Worm (Caenorhabditis elegans) whole organism, L3 larva: Measurements from ENCODE around the gene F13D11.4.

ENCODE experiments used
- R02D3.7 ChIP-seq: fragments of 150-350 bp; optimal IDR thresholded peaks from 2 replicates; lab custom pipeline; 2014; ENCODE audit warnings: missing biosample characterization, missing genetic modification characterization
- ama-1 ChIP-seq: fragments of 150-350 bp; optimal IDR thresholded peaks from 2 replicates; lab custom pipeline; 2018
- ceh-16 ChIP-seq: sonication (generic microtip); optimal IDR thresholded peaks from 2 replicates; lab custom pipeline; 2017; ENCODE audit warnings: missing biosample characterization, missing genetic modification characterization
- ceh-28 ChIP-seq: fragments of 150-350 bp; optimal IDR thresholded peaks from 2 replicates; lab custom pipeline; 2014; ENCODE audit warnings: missing biosample characterization, missing genetic modification reagents, missing genetic modification characterization
- daf-12 ChIP-seq: fragments of 150-350 bp; optimal IDR thresholded peaks from 2 replicates; lab custom pipeline; 2014; ENCODE audit warnings: missing biosample characterization, missing genetic modification reagents, missing genetic modification characterization
- egl-27 ChIP-seq: sonication (generic microtip); optimal IDR thresholded peaks from 4 replicates; lab custom pipeline; 2017; ENCODE audit warnings: missing biosample characterization, missing genetic modification reagents, missing genetic modification characterization
- elt-1 ChIP-seq: fragments of 150-350 bp; optimal IDR thresholded peaks from 2 replicates; lab custom pipeline; 2014; ENCODE audit warnings: missing biosample characterization, missing genetic modification characterization
- elt-2 ChIP-seq: sonication (generic microtip); optimal IDR thresholded peaks from 2 replicates; lab custom pipeline; 2016; ENCODE audit warnings: missing genetic modification reagents, mild to moderate bottlenecking, missing genetic modification characterization, missing compliant biosample characterization
- eor-1 ChIP-seq, 2 experiments: fragments of 150-350 bp; optimal IDR thresholded peaks; 2 replicates each; lab custom pipeline; 2014 to 2018; ENCODE audit warnings: missing biosample characterization in 2 of 2, missing genetic modification characterization in 2 of 2
- fkh-2 ChIP-seq: fragments of 150-350 bp; optimal IDR thresholded peaks from 2 replicates; lab custom pipeline; 2014; ENCODE audit warnings: missing biosample characterization, missing genetic modification reagents, missing genetic modification characterization
- hmg-11 ChIP-seq: sonication (generic microtip); optimal IDR thresholded peaks from 2 replicates; lab custom pipeline; 2016; ENCODE audit warnings: missing genetic modification characterization, missing compliant biosample characterization
- lin-39 ChIP-seq: fragments of 150-350 bp; optimal IDR thresholded peaks from 2 replicates; lab custom pipeline; 2018; ENCODE audit warnings: missing biosample characterization, missing genetic modification reagents, missing genetic modification characterization
- lsy-12 ChIP-seq: sonication (generic microtip); optimal IDR thresholded peaks from 2 replicates; lab custom pipeline; 2016; ENCODE audit warnings: mild to moderate bottlenecking, missing genetic modification characterization, missing compliant biosample characterization
- nfya-1 ChIP-seq: sonication (generic microtip); optimal IDR thresholded peaks from 2 replicates; lab custom pipeline; 2017; ENCODE audit warnings: missing genetic modification characterization, mild to moderate bottlenecking, missing compliant biosample characterization, antibody characterized with exemption, moderate library complexity; ENCODE audit not compliant: insufficient read depth
- nhr-11 ChIP-seq: fragments of 150-350 bp; optimal IDR thresholded peaks from 2 replicates; lab custom pipeline; 2014; ENCODE audit warnings: missing biosample characterization, missing genetic modification characterization
- nhr-12 ChIP-seq: fragments of 150-350 bp; optimal IDR thresholded peaks from 2 replicates; lab custom pipeline; 2014; ENCODE audit warnings: missing biosample characterization, missing genetic modification characterization
- nhr-23 ChIP-seq: fragments of 150-350 bp; optimal IDR thresholded peaks from 2 replicates; lab custom pipeline; 2014; ENCODE audit warnings: missing biosample characterization, missing genetic modification reagents, missing genetic modification characterization
- nhr-237 ChIP-seq: fragments of 150-350 bp; optimal IDR thresholded peaks from 2 replicates; lab custom pipeline; 2014; ENCODE audit warnings: missing biosample characterization, missing genetic modification characterization
- nhr-25 ChIP-seq: sonication (generic microtip); optimal IDR thresholded peaks from 2 replicates; lab custom pipeline; 2017; ENCODE audit warnings: missing biosample characterization, missing genetic modification characterization
- nhr-28 ChIP-seq: fragments of 150-350 bp; optimal IDR thresholded peaks from 2 replicates; lab custom pipeline; 2014; ENCODE audit warnings: missing biosample characterization, missing genetic modification characterization
- nhr-43 ChIP-seq: sonication (generic microtip); optimal IDR thresholded peaks from 2 replicates; lab custom pipeline; 2016; ENCODE audit warnings: mild to moderate bottlenecking, missing genetic modification characterization, missing compliant biosample characterization; ENCODE audit not compliant: poor library complexity, severe bottlenecking
- pha-4 ChIP-seq: fragments of 150-350 bp; optimal IDR thresholded peaks from 2 replicates; lab custom pipeline; 2014; ENCODE audit warnings: missing biosample characterization, missing genetic modification reagents, missing genetic modification characterization
- skn-1 ChIP-seq: fragments of 150-350 bp; optimal IDR thresholded peaks from 2 replicates; lab custom pipeline; 2014; ENCODE audit warnings: missing biosample characterization, missing genetic modification characterization
- tbx-2 ChIP-seq: sonication (generic microtip); optimal IDR thresholded peaks from 2 replicates; lab custom pipeline; 2016; ENCODE audit warnings: mild to moderate bottlenecking, missing genetic modification characterization, missing compliant biosample characterization
- unc-39 ChIP-seq: sonication (generic microtip); optimal IDR thresholded peaks from 4 replicates; lab custom pipeline; 2017; ENCODE audit warnings: missing biosample characterization, missing genetic modification characterization
- unc-62 ChIP-seq: fragments of 150-350 bp; sonication (generic microtip); optimal IDR thresholded peaks from 4 replicates; lab custom pipeline; 2014; ENCODE audit warnings: missing biosample characterization, missing genetic modification reagents, missing genetic modification characterization
- ztf-4 ChIP-seq: fragments of 150-350 bp; optimal IDR thresholded peaks from 2 replicates; lab custom pipeline; 2014; ENCODE audit warnings: missing biosample characterization, missing genetic modification characterization

The F13D11.4 gene

ce11 chrX:5787861-5788260 lies 46.7 kb downstream of the F13D11.4 start, which contains the start of gene F46G11.2:
F46G11.2 (plus strand) TSS chrX:5788161.
- TF ChIP-seq ztf-4 (tag; lab: Kevin White, UChicago) (no peak), nhr-23 (tag; lab: Kevin White, UChicago) (peak; percentile 31)

DNA sequence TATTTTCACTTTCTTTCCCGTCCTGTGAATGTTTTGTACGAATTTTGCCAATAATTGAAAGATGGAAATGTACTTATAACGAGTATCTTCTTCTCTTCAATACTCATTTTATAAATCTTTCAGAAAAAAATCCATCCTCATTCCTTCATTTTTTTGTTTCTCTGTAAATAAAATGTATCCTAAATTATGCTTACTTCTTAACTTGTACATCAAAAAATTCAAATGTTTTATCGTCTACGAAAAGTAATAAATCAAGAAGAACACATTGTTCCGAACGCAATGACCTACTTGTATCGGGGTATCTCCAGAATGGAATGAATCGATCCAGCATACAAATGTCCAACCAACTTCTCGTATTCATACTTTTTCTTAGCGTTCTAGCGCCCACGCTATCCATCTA lies 48.4 kb downstream of the F13D11.4 start, which contains the start of gene F46G11.6:
Gene F46G11.6, plus strand, starts transcription at position 301 of the 400 bp plus-strand sequence.
- TF ChIP-seq lin-39 (tag; lab: Kevin White, UChicago) (no peak), pha-4 (tag; lab: Kevin White, UChicago) (no peak), skn-1 (tag; lab: Kevin White, UChicago) (no peak), nhr-28 (tag; lab: Kevin White, UChicago) (no peak), unc-62 (GFP tag; lab: Kevin White, UChicago) (no peak), elt-2 (no peak), R02D3.7 (tag; lab: Kevin White, UChicago) (no peak), elt-1 (tag; lab: Kevin White, UChicago) (no peak), unc-39 (tag; lab: Kevin White, UChicago) (no peak), eor-1 (tag; optimal IDR thresholded peaks at IDR 0.05; lab: Kevin White, UChicago) (no peak), fkh-2 (tag; lab: Kevin White, UChicago) (no peak), egl-27 (tag; lab: Kevin White, UChicago) (no peak), nhr-11 (tag; lab: Kevin White, UChicago) (no peak), nhr-237 (no peak), ceh-16 (no peak), ama-1 (no peak)
- TF ChIP-seq, all 47 proteins: peak for 0

DNA sequence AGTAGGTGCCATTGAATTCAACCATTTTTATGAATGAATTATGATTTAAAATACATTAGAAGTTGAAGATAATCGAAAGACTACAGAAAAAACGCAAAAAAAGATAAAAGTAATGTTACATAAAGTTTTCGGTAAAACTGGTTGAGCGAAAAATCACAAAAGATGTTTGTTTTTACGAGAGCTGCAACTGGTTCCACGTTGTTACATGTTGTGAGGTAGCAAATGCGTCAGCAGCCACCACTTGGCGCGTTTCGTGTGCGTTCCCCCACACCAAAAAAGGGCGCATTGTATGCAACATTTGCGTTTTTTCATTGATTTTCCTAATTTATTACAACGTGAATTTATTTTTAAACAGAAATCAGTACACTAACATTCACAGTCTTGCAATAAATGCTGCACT lies 52.5 kb downstream of the F13D11.4 start, which contains the start of gene gakh-1:
Gene gakh-1, plus strand, starts transcription at position 347 of the 400 bp plus-strand sequence.
- TF ChIP-seq ceh-28 (peak; percentile 5), hmg-11 (tag; lab: Kevin White, UChicago) (peak; percentile 55), eor-1 (tag; optimal IDR thresholded peaks at IDR 0.05; lab: Kevin White, UChicago) (no peak), elt-2 (peak; percentile 52), lsy-12 (tag; lab: Kevin White, UChicago) (peak; percentile 47), nhr-25 (tag; lab: Kevin White, UChicago) (peak; percentile 46), tbx-2 (peak; percentile 36), skn-1 (tag; lab: Kevin White, UChicago) (peak; percentile 30), nhr-43 (tag; lab: Kevin White, UChicago) (peak; percentile 60), ama-1 (no peak), daf-12 (tag; lab: Kevin White, UChicago) (no peak), nhr-12 (tag; lab: Kevin White, UChicago) (no peak), nhr-23 (tag; lab: Kevin White, UChicago) (peak; percentile 32), nfya-1 (tag; lab: Kevin White, UChicago) (peak; percentile 58)
